Worm (Caenorhabditis elegans): ENCODE results near the gene pinn-4.

Gene pinn-4

ce11 chrII:13401549-13401948 is 1.2 kb upstream of the pinn-4 start (continued):
- TF ChIP-seq nfyb-1 (GFP tag; IDR thresholded peaks at IDR 0.05) (no peak), nfya-2 (GFP tag; IDR thresholded peaks at IDR 0.05) (no peak), ekl-4 (GFP tag; IDR thresholded peaks at IDR 0.05) (no peak), tbp1 (GFP tag; optimal IDR thresholded peaks at IDR 0.05) (no peak), mcd-1 (GFP tag; IDR thresholded peaks at IDR 0.05) (no peak)

ce11 chrII:13405840-13406239 is 3.1 kb downstream of the pinn-4 start, which contains the start of gene efl-2:
efl-2 (plus strand) TSS chrII:13406140.
- TF ChIP-seq ztf-22 (GFP tag; optimal IDR thresholded peaks at IDR 0.05) (no peak), ccch-3 (GFP tag; optimal IDR thresholded peaks at IDR 0.05) (no peak), nhr-179 (tag; optimal IDR thresholded peaks at IDR 0.05) (no peak), cebp-1 (GFP tag; IDR thresholded peaks at IDR 0.05) (no peak), cebp-1 (tag; optimal IDR thresholded peaks at IDR 0.05) (no peak), B0261.1 (tag; optimal IDR thresholded peaks at IDR 0.05) (no peak), F10E7.11 (tag; optimal IDR thresholded peaks at IDR 0.05) (no peak), attf-6 (GFP tag; IDR thresholded peaks at IDR 0.05) (no peak), madf-3 (GFP tag; IDR thresholded peaks at IDR 0.05) (no peak), gei-17 (GFP tag; optimal IDR thresholded peaks at IDR 0.05) (no peak), dpff-1 (tag; optimal IDR thresholded peaks at IDR 0.05) (no peak), ceh-40 (GFP tag; IDR thresholded peaks at IDR 0.05) (no peak), F23B12.7 (tag; optimal IDR thresholded peaks at IDR 0.05; ENCODE audit: insufficient read depth) (no peak), rpc-1 (optimal IDR thresholded peaks at IDR 0.05) (no peak), rpc-1 (tag; optimal IDR thresholded peaks at IDR 0.05) (no peak), lsl-1 (GFP tag; optimal IDR thresholded peaks at IDR 0.05) (no peak), snpc-1.1 (tag; optimal IDR thresholded peaks at IDR 0.05; ENCODE audit: insufficient read depth) (no peak), sptf-2 (GFP tag; optimal IDR thresholded peaks at IDR 0.05) (no peak), lin-26 (GFP tag; IDR thresholded peaks at IDR 0.05) (no peak), lin-35 (GFP tag; optimal IDR thresholded peaks at IDR 0.05) (no peak)

- TF ChIP-seq bed-2 (GFP tag; IDR thresholded peaks at IDR 0.05) (no peak), efl-1 (GFP tag; optimal IDR thresholded peaks at IDR 0.05) (no peak), egl-44 (GFP tag; IDR thresholded peaks at IDR 0.05) (no peak), sptf-2 (GFP tag; optimal IDR thresholded peaks at IDR 0.05) (no peak), snpc-1.1 (tag; optimal IDR thresholded peaks at IDR 0.05; ENCODE audit: insufficient read depth) (no peak), nhr-90 (tag; optimal IDR thresholded peaks at IDR 0.05) (no peak), hmg-20 (GFP tag; IDR thresholded peaks at IDR 0.05) (no peak)
Measured at ce11 chrII:13412335-13412734, 9.6 kb downstream of the pinn-4 start, which contains the start of gene Y48C3A.18. Y48C3A.18 (plus strand) TSS chrII:13412635.

- TF ChIP-seq mxl-1 (tag; optimal IDR thresholded peaks at IDR 0.05) (no peak), dpl-1 (GFP tag; optimal IDR thresholded peaks at IDR 0.05) (no peak), athp-1 (tag; optimal IDR thresholded peaks at IDR 0.05) (no peak), attf-3 (GFP tag; conservative IDR thresholded peaks at IDR 0.05) (no peak), F23B12.7 (tag; optimal IDR thresholded peaks at IDR 0.05; ENCODE audit: insufficient read depth) (no peak), egl-44 (GFP tag; IDR thresholded peaks at IDR 0.05) (no peak), ceh-100 (GFP tag; IDR thresholded peaks at IDR 0.05) (no peak), aptf-3 (GFP tag; IDR thresholded peaks at IDR 0.05) (no peak), xnd-1 (tag; optimal IDR thresholded peaks at IDR 0.05) (no peak), T07F8.4 (tag; optimal IDR thresholded peaks at IDR 0.05) (no peak), him-1 (tag; optimal IDR thresholded peaks at IDR 0.05) (no peak)
Measured at ce11 chrII:13414099-13414498, 11.3 kb downstream of the pinn-4 start.
